Worm (Caenorhabditis elegans): ENCODE results near the gene sdz-8.

sdz-8 gene

DNA sequence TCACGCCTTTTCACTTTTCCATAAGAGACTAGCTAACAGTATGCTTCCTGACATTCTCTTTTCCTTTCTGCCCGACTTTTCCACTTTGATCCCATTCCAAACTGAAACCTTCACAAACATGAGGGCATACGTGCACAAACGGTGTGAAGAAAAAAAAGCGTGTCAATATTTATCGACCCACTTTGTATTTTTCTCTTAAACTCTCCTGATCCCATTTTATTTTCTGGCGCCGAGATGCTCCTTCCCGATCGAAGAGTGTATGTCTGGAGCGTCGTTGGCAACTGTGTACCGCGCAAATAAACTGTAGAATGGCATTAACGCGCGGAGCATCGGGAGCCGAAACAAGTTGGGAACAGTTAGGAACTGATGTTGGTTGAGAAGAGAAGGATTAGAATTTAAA, 13.6 kb upstream of the sdz-8 start:
- TF ChIP-seq nhr-77 (tag; optimal IDR thresholded peaks at IDR 0.05): no peak
- peak; percentile 41 for TF ChIP-seq nhr-129 (tag; optimal IDR thresholded peaks at IDR 0.05)
- TF ChIP-seq sma-9 (GFP tag; optimal IDR thresholded peaks at IDR 0.05): peak; percentile 44
- TF ChIP-seq sma-9 (tag; optimal IDR thresholded peaks at IDR 0.05): no peak
- TF ChIP-seq F13H6.1 (tag; optimal IDR thresholded peaks at IDR 0.05): peak; percentile 82

DNA sequence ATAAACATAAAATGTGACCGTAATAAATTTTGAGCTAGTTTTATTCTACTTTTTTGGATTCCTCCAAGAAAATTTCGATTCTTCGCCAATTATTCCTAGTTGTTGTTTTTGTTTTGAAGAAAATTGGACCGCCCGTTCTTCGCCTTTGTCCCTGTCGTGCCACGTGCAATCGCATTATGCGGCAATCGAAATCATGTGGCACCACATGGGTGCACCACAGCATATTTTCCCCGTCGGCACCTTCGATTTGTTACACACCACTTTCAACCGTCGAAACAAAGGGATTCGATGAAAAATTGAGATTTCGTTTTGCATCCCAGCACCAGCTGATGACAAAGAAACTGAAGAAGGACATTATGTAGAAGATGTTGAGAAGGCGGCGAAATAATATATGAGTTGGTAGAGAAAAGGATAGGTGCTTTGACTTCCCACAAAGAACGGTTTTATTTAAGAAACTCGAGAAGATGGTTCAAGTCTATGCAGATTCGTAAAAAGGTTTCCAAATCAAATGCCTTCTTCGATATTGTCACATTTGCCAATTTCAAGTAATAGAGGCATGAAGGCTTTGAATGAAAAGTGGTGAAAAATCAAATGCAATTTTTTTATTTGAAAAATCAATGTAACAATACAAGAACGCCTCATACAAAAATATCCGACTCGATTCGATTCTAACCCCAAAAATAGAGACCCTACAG, 12.8 kb upstream of the sdz-8 start:
- TF ChIP-seq nhr-129 (tag; optimal IDR thresholded peaks at IDR 0.05): peak; percentile 13
- TF ChIP-seq nhr-25 (tag; optimal IDR thresholded peaks at IDR 0.05): peak; percentile 30
- TF ChIP-seq lin-39 (tag; optimal IDR thresholded peaks at IDR 0.05): no peak
- TF ChIP-seq peb-1 (tag; optimal IDR thresholded peaks at IDR 0.05): no peak

DNA sequence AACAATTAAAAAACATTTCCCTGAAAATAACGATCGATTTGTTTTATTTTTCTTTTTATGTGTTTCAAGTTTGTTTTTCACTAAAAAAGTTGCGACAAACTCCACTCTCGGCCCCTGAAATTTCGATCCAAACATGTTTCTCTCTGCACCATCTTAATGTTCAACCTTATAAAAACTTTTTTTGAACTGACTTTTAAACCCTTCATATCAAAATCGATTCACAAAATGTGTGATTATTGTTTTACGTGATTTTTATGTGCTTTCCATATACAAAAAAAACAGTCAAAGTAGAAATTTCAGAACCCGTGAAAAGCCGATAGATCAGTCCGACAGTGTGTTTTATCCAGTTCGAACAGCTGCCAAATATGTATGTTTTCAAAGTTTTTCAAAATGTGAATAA, 11.5 kb upstream of the sdz-8 start, which contains the start of gene ccch-1:
TSS of gene ccch-1 (plus strand) at position 301 of the 400 bp plus-strand sequence.
- TF ChIP-seq unc-39 (tag; optimal IDR thresholded peaks at IDR 0.05) (no peak), ceh-82 (tag; optimal IDR thresholded peaks at IDR 0.05) (no peak)

DNA sequence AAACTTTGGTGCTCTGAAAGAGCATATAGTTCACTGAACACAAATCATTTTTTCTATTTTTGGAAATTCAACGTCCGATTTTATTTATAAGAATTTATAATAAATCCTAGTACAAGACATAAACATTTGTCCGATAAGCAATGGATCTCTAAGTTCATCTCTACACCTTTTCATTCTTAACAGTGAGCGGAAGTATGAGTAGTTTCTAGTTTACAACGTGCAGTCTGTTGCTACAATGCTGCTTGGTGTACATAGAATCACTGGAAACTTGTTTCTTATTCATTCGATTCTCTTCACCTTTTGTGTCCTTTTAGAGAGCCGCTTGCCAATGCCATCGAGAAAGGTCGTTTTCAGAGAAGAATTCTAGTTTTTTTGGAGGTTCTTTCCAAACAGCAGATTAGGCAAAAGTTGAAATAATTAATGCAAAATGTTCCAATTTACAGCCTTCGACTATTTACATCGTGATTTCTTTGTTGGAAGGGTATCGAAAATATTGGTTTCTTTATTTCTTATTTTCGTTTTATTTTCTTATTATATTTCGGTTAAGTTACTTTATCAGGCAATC, 11.0 kb upstream of the sdz-8 start:
- TF ChIP-seq nhr-25 (tag; optimal IDR thresholded peaks at IDR 0.05) (peak; percentile 53), nhr-77 (tag; optimal IDR thresholded peaks at IDR 0.05) (no peak), ztf-4 (tag; optimal IDR thresholded peaks at IDR 0.05) (no peak)

DNA sequence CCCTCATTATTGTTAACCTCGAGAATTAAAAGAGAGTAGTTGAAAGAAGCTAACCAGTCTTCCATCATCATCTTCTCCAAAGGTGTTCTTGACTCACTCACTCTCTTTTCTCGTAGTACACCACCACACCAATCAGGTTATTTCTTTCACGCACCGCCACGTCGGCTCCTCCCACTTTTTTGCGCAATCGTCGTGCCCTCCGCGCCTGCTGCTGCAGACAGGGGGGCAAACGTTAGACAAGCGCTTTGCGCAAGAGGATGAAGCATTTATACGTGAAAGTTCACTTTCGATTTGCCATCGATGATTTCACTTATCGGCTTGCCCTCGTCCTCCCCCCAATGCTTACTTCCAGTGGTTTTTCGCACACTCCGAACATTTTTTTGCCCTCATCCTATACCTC, 9.3 kb upstream of the sdz-8 start:
- TF ChIP-seq F13H6.1 (tag; optimal IDR thresholded peaks at IDR 0.05) (peak; percentile 59), sem-4 (tag; optimal IDR thresholded peaks at IDR 0.05) (no peak), unc-55 (GFP tag; optimal IDR thresholded peaks at IDR 0.05) (no peak), skn-1 (tag; optimal IDR thresholded peaks at IDR 0.05) (no peak), sma-3 (GFP tag; optimal IDR thresholded peaks at IDR 0.05) (no peak), ama-1 (optimal IDR thresholded peaks at IDR 0.05) (no peak), ceh-16 (tag; optimal IDR thresholded peaks at IDR 0.05) (no peak), ceh-82 (tag; optimal IDR thresholded peaks at IDR 0.05) (no peak), nhr-237 (tag; optimal IDR thresholded peaks at IDR 0.05) (no peak), nhr-25 (tag; optimal IDR thresholded peaks at IDR 0.05) (peak; percentile 61), elt-3 (tag; optimal IDR thresholded peaks at IDR 0.05) (no peak), crh-2 (tag; optimal IDR thresholded peaks at IDR 0.05) (no peak), mdl-1 (tag; optimal IDR thresholded peaks at IDR 0.05) (no peak), nhr-21 (tag; optimal IDR thresholded peaks at IDR 0.05) (no peak), zag-1 (tag; optimal IDR thresholded peaks at IDR 0.05) (no peak), blmp-1 (tag; optimal IDR thresholded peaks at IDR 0.05; ENCODE audit: insufficient read depth) (peak; percentile 59)

DNA sequence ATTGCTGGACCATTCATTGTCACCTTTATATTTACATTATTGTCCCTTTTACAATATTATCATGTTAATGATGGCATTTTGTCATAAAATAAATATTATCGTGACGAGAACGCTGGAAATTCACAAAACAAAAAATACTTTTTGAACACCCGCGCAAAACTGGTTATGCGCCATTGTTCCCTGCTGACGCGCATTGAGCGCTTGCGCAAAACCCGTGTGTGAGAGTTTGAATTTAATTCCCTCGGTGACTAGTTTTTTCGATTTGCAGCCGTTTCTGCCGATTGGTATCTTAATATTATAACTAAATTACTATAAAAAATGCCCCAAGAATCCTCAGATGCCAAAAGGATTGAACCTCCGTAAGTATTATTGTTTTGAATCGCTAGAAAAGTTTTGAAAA, 5.5 kb upstream of the sdz-8 start, which contains the start of gene pafo-1:
TSS of gene pafo-1 (plus strand) at position 256 of the 400 bp plus-strand sequence.
- TF ChIP-seq alr-1 (tag; optimal IDR thresholded peaks at IDR 0.05) (no peak), lin-11 (tag; optimal IDR thresholded peaks at IDR 0.05) (peak; percentile 79), ztf-4 (tag; optimal IDR thresholded peaks at IDR 0.05) (peak; percentile 37), lin-13 (GFP tag; optimal IDR thresholded peaks at IDR 0.05) (peak; percentile 84), nhr-10 (tag; optimal IDR thresholded peaks at IDR 0.05) (peak; percentile 36), nhr-77 (tag; optimal IDR thresholded peaks at IDR 0.05) (peak; percentile 62), R02D3.7 (tag; optimal IDR thresholded peaks at IDR 0.05) (peak; percentile 58), lsy-2 (tag; optimal IDR thresholded peaks at IDR 0.05) (peak; percentile 87 to 93), ceh-82 (tag; optimal IDR thresholded peaks at IDR 0.05) (no peak), mdl-1 (tag; optimal IDR thresholded peaks at IDR 0.05) (peak in 1 of 2 experiments; percentile 60), F13H6.1 (tag; optimal IDR thresholded peaks at IDR 0.05) (peak; percentile 86), nhr-129 (tag; optimal IDR thresholded peaks at IDR 0.05) (peak; percentile 72), egl-27 (tag; optimal IDR thresholded peaks at IDR 0.05) (peak; percentile 81), blmp-1 (tag; optimal IDR thresholded peaks at IDR 0.05; ENCODE audit: insufficient read depth) (peak; percentile 41), ztf-1 (GFP tag; conservative IDR thresholded peaks at IDR 0.05) (no peak), dmd-4 (tag; optimal IDR thresholded peaks at IDR 0.05) (no peak), sma-3 (GFP tag; optimal IDR thresholded peaks at IDR 0.05) (peak; percentile 83), sem-4 (tag; optimal IDR thresholded peaks at IDR 0.05) (peak; percentile 63), zag-1 (tag; optimal IDR thresholded peaks at IDR 0.05) (peak; percentile 58), gmeb-1 (tag; optimal IDR thresholded peaks at IDR 0.05) (peak; percentile 99), elt-1 (tag; optimal IDR thresholded peaks at IDR 0.05) (no peak), ama-1 (optimal IDR thresholded peaks at IDR 0.05) (no peak), nhr-6 (tag; optimal IDR thresholded peaks at IDR 0.05) (peak; percentile 49), elt-3 (tag; optimal IDR thresholded peaks at IDR 0.05) (no peak), nhr-25 (tag; optimal IDR thresholded peaks at IDR 0.05) (peak; percentile 91), nhr-21 (tag; optimal IDR thresholded peaks at IDR 0.05) (peak; percentile 75), unc-62 (GFP tag; optimal IDR thresholded peaks at IDR 0.05) (peak; percentile 31), peb-1 (tag; optimal IDR thresholded peaks at IDR 0.05) (no peak), snpc-4 (tag; optimal IDR thresholded peaks at IDR 0.05) (peak; percentile 55), ceh-16 (tag; optimal IDR thresholded peaks at IDR 0.05) (no peak), ZK546.5 (tag; optimal IDR thresholded peaks at IDR 0.05) (no peak), unc-39 (tag; optimal IDR thresholded peaks at IDR 0.05) (no peak), sma-9 (GFP tag; optimal IDR thresholded peaks at IDR 0.05) (peak; percentile 95), sma-9 (tag; optimal IDR thresholded peaks at IDR 0.05) (no peak)

All from whole organism, L2 larva.